Worm (Caenorhabditis elegans): ENCODE measurements around the gene B0281.3.

- TF ChIP-seq unc-86 (tag; optimal IDR thresholded peaks at IDR 0.05), result no peak
- no peak for TF ChIP-seq unc-42 (tag; optimal IDR thresholded peaks at IDR 0.05)
- TF ChIP-seq Y22D7AL.16 (tag; optimal IDR thresholded peaks at IDR 0.05), result no peak
- TF ChIP-seq F13H6.1 (tag; optimal IDR thresholded peaks at IDR 0.05), result no peak
- no peak for TF ChIP-seq tbx-2 (tag; optimal IDR thresholded peaks at IDR 0.05)
- TF ChIP-seq nhr-11 (tag; optimal IDR thresholded peaks at IDR 0.05), result no peak
These were observed 1.3 kb upstream of the B0281.3 start for ce11 chrII:2305507-2305906.

Measured in whole organism, late embryonic.